Fruit fly (Drosophila melanogaster): Measurements from ENCODE around the gene sba.

- TF ChIP-seq mam (GFP tag; optimal IDR thresholded peaks at IDR 0.05) (no peak), CG7963 (GFP tag; IDR thresholded peaks at IDR 0.05; ENCODE audit: partially characterized antibody) (no peak), CG18262 (tag; optimal IDR thresholded peaks at IDR 0.05) (no peak), Sin3A (optimal IDR thresholded peaks at IDR 0.05) (no peak), rib (GFP tag; IDR thresholded peaks at IDR 0.05) (no peak), jumu (GFP tag; optimal IDR thresholded peaks at IDR 0.05) (no peak), CG8359 (GFP tag; optimal IDR thresholded peaks at IDR 0.05; ENCODE audit: borderline replicate concordance) (no peak), CG12071 (GFP tag; optimal IDR thresholded peaks at IDR 0.05) (no peak), lmd (GFP tag; IDR thresholded peaks at IDR 0.05) (no peak), CG11504 (tag; optimal IDR thresholded peaks at IDR 0.05) (no peak)
These were observed 26.0 kb upstream of the sba start for dm6 chr3R:23948466-23949413.

Data from whole organism, embryonic.